Worm (Caenorhabditis elegans) whole organism, midembryonic: ENCODE data around the gene F35C5.3.

ENCODE experiments used
- T22C8.4 ChIP-seq: fragments of 200-800 bp; sonication (Bioruptor generic); IDR thresholded peaks from 2 replicates; pipeline ENCODE4 v1.3.6; 2022; ENCODE audit warnings: missing genetic modification characterization, missing compliant biosample characterization
- cog-1 ChIP-seq: sonication (generic microtip); optimal IDR thresholded peaks from 2 replicates; lab custom pipeline; 2016; ENCODE audit warnings: missing genetic modification characterization, missing compliant biosample characterization
- flt-1 ChIP-seq: fragments of 200-800 bp; sonication (Bioruptor generic); IDR thresholded peaks from 2 replicates; pipeline ENCODE4 v1.3.6; 2022; ENCODE audit warnings: missing genetic modification characterization, missing compliant biosample characterization
- klf-2 ChIP-seq: fragments of 200-800 bp; sonication (Bioruptor generic); conservative IDR thresholded peaks from 2 replicates; pipeline ENCODE4 v1.3.6; 2022; ENCODE audit warnings: missing genetic modification reagents, missing genetic modification characterization, missing compliant biosample characterization
- med-1 ChIP-seq: sonication (generic microtip); optimal IDR thresholded peaks from 2 replicates; lab custom pipeline; 2017; ENCODE audit warnings: missing genetic modification characterization, mild to moderate bottlenecking, missing compliant biosample characterization, antibody characterized with exemption, missing genetic modification reagents; ENCODE audit not compliant: insufficient read depth
- ref-1 ChIP-seq: fragments of 200-800 bp; sonication (Bioruptor generic); conservative IDR thresholded peaks from 2 replicates; pipeline ENCODE4 v1.3.6; 2022; ENCODE audit warnings: missing genetic modification reagents, missing genetic modification characterization, missing compliant biosample characterization
- tab-1 ChIP-seq: fragments of 200-800 bp; sonication (Bioruptor generic); IDR thresholded peaks from 2 replicates; pipeline ENCODE4 v1.3.6; 2022; ENCODE audit warnings: missing genetic modification characterization, missing compliant biosample characterization
- ztf-23 ChIP-seq: fragments of 200-800 bp; sonication (Bioruptor generic); IDR thresholded peaks from 2 replicates; pipeline ENCODE4 v1.3.6; 2022; ENCODE audit warnings: missing genetic modification reagents, missing genetic modification characterization, missing compliant biosample characterization
- ztf-29 ChIP-seq: fragments of 200-800 bp; sonication (Bioruptor generic); IDR thresholded peaks from 2 replicates; pipeline ENCODE4 v1.3.6; 2022; ENCODE audit warnings: missing genetic modification reagents, missing genetic modification characterization, missing compliant biosample characterization

The F35C5.3 gene

ce11 chrII:12880406-12880805, 8.2 kb upstream of the F35C5.3 start, which contains the start of gene F35C5.1:
F35C5.1 (plus strand) TSS chrII:12880804.
- TF ChIP-seq klf-2 (GFP tag; lab: Robert Waterston, UW) (no peak), ref-1 (GFP tag; lab: Robert Waterston, UW) (no peak), tab-1 (GFP tag; lab: Robert Waterston, UW) (no peak), flt-1 (GFP tag; lab: Robert Waterston, UW) (no peak), med-1 (GFP tag; lab: Kevin White, UChicago) (no peak), cog-1 (tag; lab: Kevin White, UChicago) (no peak), ztf-23 (GFP tag; lab: Robert Waterston, UW) (no peak), ztf-29 (GFP tag; lab: Robert Waterston, UW) (no peak), T22C8.4 (GFP tag; lab: Robert Waterston, UW) (no peak)

- TF ChIP-seq ref-1 (GFP tag; lab: Robert Waterston, UW) = no peak
- no peak for TF ChIP-seq cog-1 (tag; lab: Kevin White, UChicago)
- TF ChIP-seq klf-2 (GFP tag; lab: Robert Waterston, UW) = no peak
- no peak for TF ChIP-seq tab-1 (GFP tag; lab: Robert Waterston, UW)
- no peak for TF ChIP-seq T22C8.4 (GFP tag; lab: Robert Waterston, UW)
- TF ChIP-seq ztf-23 (GFP tag; lab: Robert Waterston, UW) = no peak
Measured at ce11 chrII:12884972-12885371, 3.6 kb upstream of the F35C5.3 start, which contains the start of gene sra-14. sra-14 (plus strand) TSS chrII:12885272.

ce11 chrII:12892407-12892806, 3.8 kb downstream of the F35C5.3 start:
- TF ChIP-seq cog-1 (tag; lab: Kevin White, UChicago) (no peak), med-1 (GFP tag; lab: Kevin White, UChicago) (no peak), ztf-29 (GFP tag; lab: Robert Waterston, UW) (no peak), ref-1 (GFP tag; lab: Robert Waterston, UW) (no peak), tab-1 (GFP tag; lab: Robert Waterston, UW) (no peak)

ce11 chrII:12895078-12895670, 6.6 kb downstream of the F35C5.3 start, which contains the start of the genes clec-62 and clec-63:
clec-62 (minus strand) TSS chrII:12895128.
clec-63 (plus strand) TSS chrII:12895638.
- TF ChIP-seq ztf-23 (GFP tag; lab: Robert Waterston, UW) = no peak
- TF ChIP-seq flt-1 (GFP tag; lab: Robert Waterston, UW) = no peak
- no peak for TF ChIP-seq klf-2 (GFP tag; lab: Robert Waterston, UW)
- TF ChIP-seq cog-1 (tag; lab: Kevin White, UChicago) = no peak
- TF ChIP-seq med-1 (GFP tag; lab: Kevin White, UChicago) = no peak
- no peak for TF ChIP-seq ztf-29 (GFP tag; lab: Robert Waterston, UW)
- TF ChIP-seq tab-1 (GFP tag; lab: Robert Waterston, UW) = no peak
- no peak for TF ChIP-seq ref-1 (GFP tag; lab: Robert Waterston, UW)
- no peak for TF ChIP-seq T22C8.4 (GFP tag; lab: Robert Waterston, UW)

DNA sequence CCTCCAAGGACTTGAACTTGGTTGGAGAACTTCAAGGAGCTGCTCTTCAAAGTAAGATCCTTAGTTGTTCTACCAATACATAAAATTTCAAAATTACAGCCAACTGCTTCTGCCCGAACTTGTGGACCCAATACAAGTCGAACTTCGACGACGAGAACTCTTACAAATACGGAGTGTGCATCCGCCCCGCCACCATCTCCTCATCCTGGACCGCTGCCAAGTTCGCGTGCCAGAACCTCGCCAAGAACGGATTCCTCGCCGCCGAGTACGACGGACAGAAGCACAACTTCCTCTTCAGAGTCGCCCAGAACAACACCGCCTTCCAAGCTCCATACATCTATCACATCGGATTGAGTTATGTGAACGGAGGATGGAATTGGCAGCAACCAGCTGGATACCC, 8.1 kb downstream of the F35C5.3 start:
- TF ChIP-seq flt-1 (GFP tag; lab: Robert Waterston, UW) (no peak), med-1 (GFP tag; lab: Kevin White, UChicago) (no peak), T22C8.4 (GFP tag; lab: Robert Waterston, UW) (no peak), ref-1 (GFP tag; lab: Robert Waterston, UW) (no peak), cog-1 (tag; lab: Kevin White, UChicago) (no peak), ztf-23 (GFP tag; lab: Robert Waterston, UW) (no peak), tab-1 (GFP tag; lab: Robert Waterston, UW) (no peak), klf-2 (GFP tag; lab: Robert Waterston, UW) (no peak), ztf-29 (GFP tag; lab: Robert Waterston, UW) (no peak)

DNA sequence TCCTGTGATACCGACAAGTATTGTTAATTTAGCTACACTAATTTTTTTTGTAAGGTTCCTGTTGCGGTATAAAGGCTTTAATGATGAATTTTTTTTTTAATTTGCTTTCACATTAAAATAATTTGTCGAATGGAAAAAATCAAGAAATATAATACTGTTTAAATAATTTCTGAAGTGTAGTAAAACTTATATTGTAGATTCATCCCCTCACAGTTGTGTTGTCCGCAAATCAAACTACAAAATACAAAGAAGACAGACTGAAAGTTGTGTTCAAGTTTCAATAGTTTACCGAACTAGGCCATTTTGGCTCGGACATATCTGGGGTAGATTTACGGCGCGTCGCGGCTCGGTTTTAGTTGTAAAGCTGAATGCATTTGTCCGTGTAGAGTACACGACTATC, 8.8 kb downstream of the F35C5.3 start:
- TF ChIP-seq ztf-23 (GFP tag; lab: Robert Waterston, UW) (no peak), cog-1 (tag; lab: Kevin White, UChicago) (no peak), med-1 (GFP tag; lab: Kevin White, UChicago) (no peak), klf-2 (GFP tag; lab: Robert Waterston, UW) (no peak), flt-1 (GFP tag; lab: Robert Waterston, UW) (no peak), ztf-29 (GFP tag; lab: Robert Waterston, UW) (no peak), tab-1 (GFP tag; lab: Robert Waterston, UW) (no peak), T22C8.4 (GFP tag; lab: Robert Waterston, UW) (no peak)

DNA sequence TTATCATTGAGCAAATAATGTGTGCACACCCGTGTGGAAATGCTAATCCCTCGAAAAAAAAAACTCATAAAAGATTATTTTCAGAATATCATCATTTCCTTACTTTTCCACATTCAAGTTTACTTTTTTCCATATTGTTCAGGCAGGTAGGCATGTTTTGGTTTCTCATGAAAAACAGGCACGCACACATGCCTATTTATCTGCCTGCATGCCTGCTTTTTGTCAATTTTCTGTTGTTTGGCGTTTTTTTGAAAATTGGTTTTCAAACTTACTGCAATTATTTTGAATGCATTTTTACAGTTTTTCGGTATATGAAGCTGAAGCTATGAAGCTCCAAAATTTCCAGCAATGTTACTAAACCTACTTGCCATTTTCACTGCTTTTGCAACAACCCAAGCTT, 9.4 kb downstream of the F35C5.3 start, which contains the start of gene clec-64:
Gene clec-64 (plus strand): TSS at position 301 of the 400 bp plus-strand sequence.
- no peak for TF ChIP-seq med-1 (GFP tag; lab: Kevin White, UChicago)
- TF ChIP-seq cog-1 (tag; lab: Kevin White, UChicago) = no peak
- TF ChIP-seq klf-2 (GFP tag; lab: Robert Waterston, UW) = no peak
- TF ChIP-seq ref-1 (GFP tag; lab: Robert Waterston, UW) = no peak
- no peak for TF ChIP-seq flt-1 (GFP tag; lab: Robert Waterston, UW)
- TF ChIP-seq T22C8.4 (GFP tag; lab: Robert Waterston, UW) = no peak
- TF ChIP-seq ztf-29 (GFP tag; lab: Robert Waterston, UW) = no peak
- TF ChIP-seq tab-1 (GFP tag; lab: Robert Waterston, UW) = no peak
- no peak for TF ChIP-seq ztf-23 (GFP tag; lab: Robert Waterston, UW)

DNA sequence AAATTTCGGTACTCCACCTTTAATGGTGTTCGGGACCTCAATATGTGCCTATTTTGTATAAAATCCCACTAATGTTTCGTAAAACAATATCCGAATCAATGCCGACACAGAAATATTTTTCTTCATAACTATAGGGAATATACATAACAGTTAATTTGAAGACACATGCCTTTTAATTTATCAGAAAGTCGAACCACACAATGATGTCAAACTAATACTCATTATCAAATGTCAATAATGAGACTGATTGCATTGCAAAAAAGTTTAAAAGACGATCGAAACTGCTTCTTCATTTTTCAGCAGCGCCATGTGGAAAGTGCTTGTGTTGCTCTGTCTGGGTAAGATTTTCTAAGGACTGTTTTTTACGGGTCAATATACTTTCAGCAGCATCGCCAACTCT, 12.5 kb downstream of the F35C5.3 start, which contains the start of gene clec-65:
Gene clec-65 (plus strand): TSS at position 301 of the 400 bp plus-strand sequence.
- TF ChIP-seq klf-2 (GFP tag; lab: Robert Waterston, UW) (no peak), ztf-23 (GFP tag; lab: Robert Waterston, UW) (no peak), med-1 (GFP tag; lab: Kevin White, UChicago) (no peak), T22C8.4 (GFP tag; lab: Robert Waterston, UW) (no peak), ref-1 (GFP tag; lab: Robert Waterston, UW) (no peak), flt-1 (GFP tag; lab: Robert Waterston, UW) (no peak)
